Fruit fly (Drosophila melanogaster): Measurements from ENCODE around the gene ppk21.

The ppk21 gene

dm6 chr3R:29651488-29651887 lies 13.1 kb upstream of the ppk21 start (continued):
- TF ChIP-seq CG11085 (GFP tag; IDR thresholded peaks at IDR 0.05) = no peak
- TF ChIP-seq psq (GFP tag; optimal IDR thresholded peaks at IDR 0.05) = no peak
- no peak for TF ChIP-seq Dfd (GFP tag; optimal IDR thresholded peaks at IDR 0.05)
- peak; percentile 64 for TF ChIP-seq CG11504 (tag; optimal IDR thresholded peaks at IDR 0.05)
- peak; percentile 47 for TF ChIP-seq cwo (GFP tag; optimal IDR thresholded peaks at IDR 0.05)
- no peak for TF ChIP-seq Ssrp (tag; optimal IDR thresholded peaks at IDR 0.05)
- no peak for TF ChIP-seq CG16863 (GFP tag; optimal IDR thresholded peaks at IDR 0.05)
- no peak for TF ChIP-seq CG8281 (tag; optimal IDR thresholded peaks at IDR 0.05)
- TF ChIP-seq lab (GFP tag; optimal IDR thresholded peaks at IDR 0.05) = peak; percentile 80
- TF ChIP-seq Trl (optimal IDR thresholded peaks at IDR 0.05) = no peak
- no peak for TF ChIP-seq Trl (GFP tag; optimal IDR thresholded peaks at IDR 0.05)
- no peak for TF ChIP-seq jing (GFP tag; optimal IDR thresholded peaks at IDR 0.05)
- TF ChIP-seq CG5953 (GFP tag; IDR thresholded peaks at IDR 0.05) = no peak
- no peak for TF ChIP-seq Spps (tag; optimal IDR thresholded peaks at IDR 0.05)
- TF ChIP-seq cato (GFP tag; optimal IDR thresholded peaks at IDR 0.05; ENCODE audit: borderline replicate concordance) = no peak
- no peak for TF ChIP-seq CG12744 (GFP tag; optimal IDR thresholded peaks at IDR 0.05)
- no peak for TF ChIP-seq D19A (tag; optimal IDR thresholded peaks at IDR 0.05)
- TF ChIP-seq zfh1 (GFP tag; IDR thresholded peaks at IDR 0.05) = 0 out of 3 replicates have a peak, but pooled peaks have one; percentile 30
- peak; percentile 23 for TF ChIP-seq CG13775 (GFP tag; optimal IDR thresholded peaks at IDR 0.05)
- no peak for TF ChIP-seq usp (GFP tag; optimal IDR thresholded peaks at IDR 0.05)
- peak; percentile 73 for TF ChIP-seq dmrt99B (tag; optimal IDR thresholded peaks at IDR 0.05)
- no peak for TF ChIP-seq shn (GFP tag; optimal IDR thresholded peaks at IDR 0.05)
- peak; percentile 60 for TF ChIP-seq Hmr (GFP tag; optimal IDR thresholded peaks at IDR 0.05)
- no peak for TF ChIP-seq rib (GFP tag; IDR thresholded peaks at IDR 0.05)
- TF ChIP-seq CG4424 (GFP tag; optimal IDR thresholded peaks at IDR 0.05) = no peak
- TF ChIP-seq run (tag; optimal IDR thresholded peaks at IDR 0.05) = no peak
- peak; percentile 9 for TF ChIP-seq zf30C (GFP tag; optimal IDR thresholded peaks at IDR 0.05)
- TF ChIP-seq Jarid2 (GFP tag; optimal IDR thresholded peaks at IDR 0.05) = no peak
- TF ChIP-seq amos (GFP tag; IDR thresholded peaks at IDR 0.05; ENCODE audit: partially characterized antibody) = no peak
- no peak for TF ChIP-seq ac (GFP tag; optimal IDR thresholded peaks at IDR 0.05)
- no peak for TF ChIP-seq stc (GFP tag; IDR thresholded peaks at IDR 0.05)
- TF ChIP-seq CG1602 (GFP tag; optimal IDR thresholded peaks at IDR 0.05) = no peak
- no peak for TF ChIP-seq B-H2 (GFP tag; optimal IDR thresholded peaks at IDR 0.05)
- TF ChIP-seq GATAe (GFP tag; conservative IDR thresholded peaks at IDR 0.05) = no peak
- TF ChIP-seq sob (GFP tag; IDR thresholded peaks at IDR 0.05) = 0 out of 2 replicates have a peak, but pooled peaks have one; percentile 8
- no peak for TF ChIP-seq bab2 (GFP tag; optimal IDR thresholded peaks at IDR 0.05)
- TF ChIP-seq chm (GFP tag; IDR thresholded peaks at IDR 0.05) = no peak
- 0 out of 3 replicates have a peak, but pooled peaks have one; percentile 25 for TF ChIP-seq H15 (GFP tag; IDR thresholded peaks at IDR 0.05)
- peak; percentile 7 for TF ChIP-seq abd-A (tag; optimal IDR thresholded peaks at IDR 0.05)
- TF ChIP-seq Hmx (GFP tag; optimal IDR thresholded peaks at IDR 0.05) = no peak
- peak; percentile 29 for TF ChIP-seq HHEX (GFP tag; optimal IDR thresholded peaks at IDR 0.05)
- no peak for TF ChIP-seq CG34422 (GFP tag; IDR thresholded peaks at IDR 0.05)
- TF ChIP-seq hkb (optimal IDR thresholded peaks at IDR 0.05) = no peak
- TF ChIP-seq hkb (GFP tag; IDR thresholded peaks at IDR 0.05) = peak; percentile 70
- no peak for TF ChIP-seq wek (GFP tag; optimal IDR thresholded peaks at IDR 0.05)
- no peak for TF ChIP-seq fd3F (GFP tag; optimal IDR thresholded peaks at IDR 0.05)
- TF ChIP-seq so (GFP tag; IDR thresholded peaks at IDR 0.05) = 0 out of 3 replicates have a peak, but pooled peaks have one; percentile 49
- no peak for TF ChIP-seq h (optimal IDR thresholded peaks at IDR 0.05)
- no peak for TF ChIP-seq CG10462 (GFP tag; optimal IDR thresholded peaks at IDR 0.05)
- peak; percentile 14 for TF ChIP-seq CG8388 (GFP tag; optimal IDR thresholded peaks at IDR 0.05)
- peak; percentile 31 for TF ChIP-seq az2 (GFP tag; optimal IDR thresholded peaks at IDR 0.05)
- no peak for TF ChIP-seq pan (optimal IDR thresholded peaks at IDR 0.05)
- TF ChIP-seq pan (GFP tag; optimal IDR thresholded peaks at IDR 0.05 in 1 of 2, IDR thresholded peaks at IDR 0.05 in 1 of 2) = peak in 1 of 2 experiments; percentile 54

Data from whole organism, embryonic.